Worm (Caenorhabditis elegans): ENCODE measurements around the gene clec-21.

ce11 chrII:1597101-1598088 lies 13.4 kb upstream of the clec-21 start, which contains the start of gene bath-46:
- TF ChIP-seq nhr-76 (tag; optimal IDR thresholded peaks at IDR 0.05): no peak
- TF ChIP-seq unc-39 (tag; optimal IDR thresholded peaks at IDR 0.05): no peak
- no peak for TF ChIP-seq nhr-28 (tag; optimal IDR thresholded peaks at IDR 0.05)
